Fruit fly (Drosophila melanogaster) whole organism, embryonic: ENCODE data around the gene alphaKap4.

Experiments
- CG17612 ChIP-seq: fragments of 200-800 bp; sonication (Bioruptor generic); IDR thresholded peaks from 2 replicates; pipeline ENCODE4 v1.3.6; 2022; ENCODE audit warnings: missing biosample characterization, missing genetic modification characterization
- lola ChIP-seq, 3 experiments: fragments of >200 bp in 2 of 3; fragments of 200-800 bp in 1 of 3; sonication (Bioruptor generic) in 1 of 3; optimal IDR thresholded peaks; 2 replicates each; lab custom pipeline; 2017 to 2019; ENCODE audit warnings: missing biosample characterization in 3 of 3, missing genetic modification characterization in 3 of 3, mild to moderate bottlenecking in 1 of 3, moderate library complexity in 1 of 3
- pan ChIP-seq, 4 experiments: fragments of >200 bp in 3 of 4; fragments of 200-800 bp in 1 of 4; sonication (Bioruptor generic) in 1 of 4; optimal IDR thresholded peaks in 3 of 4; IDR thresholded peaks in 1 of 4; 2 replicates each; pipeline versions ENCODE4 v1.3.6 to Lab custom; 2017 to 2022; ENCODE audit warnings: missing biosample characterization in 2 of 4, missing genetic modification characterization in 2 of 4, mixed read lengths in 1 of 4

- TF ChIP-seq pan (optimal IDR thresholded peaks at IDR 0.05; lab: Kevin White, UChicago) (no peak), pan (GFP tag; optimal IDR thresholded peaks at IDR 0.05 in 1 of 2, IDR thresholded peaks at IDR 0.05 in 1 of 2) (no peak), CG17612 (GFP tag; lab: Robert Waterston, UW) (no peak), lola (GFP tag; optimal IDR thresholded peaks at IDR 0.05; lab: Kevin White, UChicago) (no peak)
These were observed 27.8 kb downstream of the alphaKap4 start for dm6 chr3L:5982921-5983546.
